Worm (Caenorhabditis elegans) whole organism, L4 larva: ENCODE data around the gene F57F5.3.

Source experiments
- ceh-20 ChIP-seq: fragments of 200-800 bp; sonication (Bioruptor generic); IDR thresholded peaks from 2 replicates; pipeline ENCODE4 v1.3.6; 2022; ENCODE audit warnings: missing genetic modification reagents, missing genetic modification characterization, missing compliant biosample characterization
- dmd-8 ChIP-seq: fragments of 200-800 bp; sonication (Bioruptor generic); IDR thresholded peaks from 2 replicates; pipeline ENCODE4 v1.3.6; 2022; ENCODE audit warnings: missing genetic modification characterization, missing compliant biosample characterization
- nhr-237 ChIP-seq: sonication (generic microtip); optimal IDR thresholded peaks from 2 replicates; lab custom pipeline; 2017; ENCODE audit warnings: missing biosample characterization, missing genetic modification characterization
- skn-1 ChIP-seq: fragments of 150-350 bp; optimal IDR thresholded peaks from 2 replicates; lab custom pipeline; 2014; ENCODE audit warnings: missing biosample characterization, missing genetic modification characterization

DNA sequence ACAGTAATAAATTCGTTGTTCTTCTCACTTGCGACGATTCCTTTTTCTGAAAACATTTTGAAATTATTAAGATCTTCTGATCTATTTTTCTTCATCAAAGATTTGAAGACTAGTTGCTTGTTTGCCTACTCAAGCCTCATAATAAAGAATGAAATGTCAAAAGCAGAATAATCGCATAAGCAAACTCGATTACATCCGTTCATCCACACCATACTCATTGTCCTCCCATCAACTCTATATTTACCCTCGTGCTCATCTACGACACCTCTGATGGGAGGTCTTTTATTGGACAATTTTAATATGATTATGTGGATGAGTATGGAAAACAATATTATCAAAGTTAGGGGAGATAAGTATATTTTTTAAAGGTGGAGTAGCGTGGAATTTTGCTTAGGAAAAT lies 27.4 kb upstream of the F57F5.3 start:
- no peak for TF ChIP-seq nhr-237
- TF ChIP-seq ceh-20 (GFP tag; lab: Robert Waterston, UW), result no peak
- no peak for TF ChIP-seq dmd-8 (GFP tag; lab: Robert Waterston, UW)
- no peak for TF ChIP-seq skn-1 (tag; lab: Kevin White, UChicago)
